Fruit fly (Drosophila melanogaster) whole organism, embryonic: ENCODE data around the gene OS9.
A peak's percentile ranks its signal among the peaks of the same experiment; 100 is the strongest.

Experiments
- Atf6 ChIP-seq: fragments of 200-800 bp; sonication (Bioruptor generic); IDR thresholded peaks from 2 replicates; pipeline ENCODE4 v1.3.6; 2022; ENCODE audit warnings: missing biosample characterization, missing genetic modification characterization
- CG10267 ChIP-seq: fragments of 200-800 bp; sonication (Bioruptor generic); optimal IDR thresholded peaks from 2 replicates; lab custom pipeline; 2018; ENCODE audit warnings: missing biosample characterization, mild to moderate bottlenecking, missing genetic modification characterization, moderate library complexity
- CG11504 ChIP-seq: fragments of 200-800 bp; sonication (Bioruptor generic); optimal IDR thresholded peaks from 3 replicates; lab custom pipeline; 2019; ENCODE audit warnings: missing biosample characterization, mild to moderate bottlenecking, missing genetic modification characterization, moderate library complexity
- CG12071 ChIP-seq: fragments of 200-800 bp; sonication (Bioruptor generic); optimal IDR thresholded peaks from 3 replicates; lab custom pipeline; 2018; ENCODE audit warnings: missing biosample characterization, mild to moderate bottlenecking, missing genetic modification characterization
- CG12219 ChIP-seq: fragments of 200-800 bp; sonication (Bioruptor generic); optimal IDR thresholded peaks from 3 replicates; lab custom pipeline; 2018; ENCODE audit warnings: missing biosample characterization, mild to moderate bottlenecking, missing genetic modification characterization
- CG14710 ChIP-seq: fragments of 200-800 bp; sonication (Bioruptor generic); optimal IDR thresholded peaks from 3 replicates; lab custom pipeline; 2019; ENCODE audit warnings: missing biosample characterization, mild to moderate bottlenecking, missing genetic modification characterization, moderate library complexity
- CG14860 ChIP-seq: fragments of 200-800 bp; sonication (Bioruptor generic); IDR thresholded peaks from 3 replicates; pipeline ENCODE4 v1.3.6; 2022; ENCODE audit warnings: missing biosample characterization, missing genetic modification characterization; ENCODE audit not compliant: partially characterized antibody
- CG2129 ChIP-seq: fragments of 200-800 bp; sonication (Bioruptor generic); IDR thresholded peaks from 2 replicates; pipeline ENCODE4 v1.3.6; 2022; ENCODE audit warnings: missing biosample characterization, missing genetic modification characterization; ENCODE audit not compliant: partially characterized antibody
- CG2199 ChIP-seq: fragments of 200-800 bp; sonication (Bioruptor generic); IDR thresholded peaks from 3 replicates; pipeline ENCODE4 v1.3.6; 2022; ENCODE audit warnings: missing biosample characterization, missing genetic modification characterization
- CG2889 ChIP-seq: fragments of 200-800 bp; sonication (Bioruptor generic); IDR thresholded peaks from 3 replicates; pipeline ENCODE4 v1.3.6; 2022; ENCODE audit warnings: missing biosample characterization, missing genetic modification characterization
- CG34224 ChIP-seq: fragments of 200-800 bp; sonication (Bioruptor generic); IDR thresholded peaks from 3 replicates; pipeline ENCODE4 v1.3.6; 2022; ENCODE audit warnings: missing biosample characterization, missing genetic modification characterization; ENCODE audit not compliant: partially characterized antibody
- CG34376 ChIP-seq: fragments of 200-800 bp; sonication (Bioruptor generic); optimal IDR thresholded peaks from 2 replicates; lab custom pipeline; 2018; ENCODE audit warnings: missing biosample characterization, mild to moderate bottlenecking, missing genetic modification characterization
- CG4328 ChIP-seq: fragments of 200-800 bp; sonication (Bioruptor generic); optimal IDR thresholded peaks from 3 replicates; lab custom pipeline; 2017; ENCODE audit warnings: missing biosample characterization, missing genetic modification reagents, missing genetic modification characterization
- CG5180 ChIP-seq: fragments of 200-800 bp; sonication (Bioruptor generic); optimal IDR thresholded peaks from 3 replicates; lab custom pipeline; 2017; ENCODE audit warnings: missing biosample characterization, missing genetic modification characterization, mild to moderate bottlenecking, moderate library complexity, missing genetic modification reagents
- CG6689 ChIP-seq: fragments of 200-800 bp; sonication (Bioruptor generic); IDR thresholded peaks from 2 replicates; pipeline ENCODE4 v1.3.6; 2022; ENCODE audit warnings: missing biosample characterization, missing genetic modification characterization
- CG9437 ChIP-seq: fragments of 200-800 bp; sonication (Bioruptor generic); optimal IDR thresholded peaks from 2 replicates; lab custom pipeline; 2018; ENCODE audit warnings: missing biosample characterization, mild to moderate bottlenecking, missing genetic modification characterization
- CG9797 ChIP-seq: fragments of 200-800 bp; sonication (Bioruptor generic); optimal IDR thresholded peaks from 3 replicates; lab custom pipeline; 2018; ENCODE audit warnings: missing biosample characterization, mild to moderate bottlenecking, missing genetic modification characterization
- CTCF ChIP-seq: fragments of 200-800 bp; sonication (Bioruptor generic); optimal IDR thresholded peaks from 2 replicates; lab custom pipeline; 2017; ENCODE audit warnings: missing biosample characterization, mild to moderate bottlenecking, missing genetic modification characterization, moderate library complexity
- CoRest ChIP-seq: fragments of 200-800 bp; sonication (Bioruptor generic); optimal IDR thresholded peaks from 3 replicates; lab custom pipeline; 2018; ENCODE audit warnings: missing biosample characterization, mild to moderate bottlenecking, missing genetic modification characterization, moderate library complexity
- Dp ChIP-seq: fragments of 200-800 bp; sonication (Bioruptor generic); optimal IDR thresholded peaks from 2 replicates; lab custom pipeline; 2018; ENCODE audit warnings: missing biosample characterization, mild to moderate bottlenecking, missing genetic modification characterization, moderate library complexity
- Fer2 ChIP-seq: fragments of 200-800 bp; sonication (Bioruptor generic); optimal IDR thresholded peaks from 2 replicates; lab custom pipeline; 2018; ENCODE audit warnings: missing biosample characterization, mild to moderate bottlenecking, missing genetic modification characterization, moderate library complexity
- HLH3B ChIP-seq: fragments of 200-800 bp; sonication (Bioruptor generic); IDR thresholded peaks from 2 replicates; pipeline ENCODE4 v1.3.6; 2022; ENCODE audit warnings: missing biosample characterization, missing genetic modification characterization
- HLH54F ChIP-seq: fragments of 200-800 bp; sonication (Bioruptor generic); optimal IDR thresholded peaks from 3 replicates; lab custom pipeline; 2016; ENCODE audit warnings: missing biosample characterization, missing genetic modification characterization
- Hmx ChIP-seq: fragments of 200-800 bp; sonication (Bioruptor generic); optimal IDR thresholded peaks from 2 replicates; lab custom pipeline; 2016; ENCODE audit warnings: missing biosample characterization, missing genetic modification characterization
- Hsf ChIP-seq: fragments of 200-800 bp; sonication (Bioruptor generic); optimal IDR thresholded peaks from 3 replicates; lab custom pipeline; 2016; ENCODE audit warnings: missing biosample characterization, missing genetic modification characterization
- Jarid2 ChIP-seq: fragments of 200-800 bp; sonication (Bioruptor generic); optimal IDR thresholded peaks from 3 replicates; lab custom pipeline; 2017; ENCODE audit warnings: mild to moderate bottlenecking, missing biosample characterization, missing genetic modification reagents, missing genetic modification characterization
- Med ChIP-seq: fragments of 200-800 bp; sonication (Bioruptor generic); peaks from one replicate; lab custom pipeline; 2016; ENCODE audit warnings: missing biosample characterization, missing genetic modification characterization, mild to moderate bottlenecking, inconsistent platforms, moderate library complexity
- NC2β ChIP-seq: fragments of 200-800 bp; sonication (Bioruptor generic); optimal IDR thresholded peaks from 2 replicates; lab custom pipeline; 2016; ENCODE audit warnings: missing biosample characterization, missing genetic modification characterization
- Stat92E ChIP-seq, 3 experiments: fragments of >200 bp in 2 of 3; fragments of 200-800 bp in 1 of 3; sonication (Bioruptor generic) in 1 of 3; optimal IDR thresholded peaks; 2 replicates each; lab custom pipeline; 2017 to 2019; ENCODE audit warnings: missing biosample characterization in 3 of 3, missing genetic modification characterization in 3 of 3, mild to moderate bottlenecking in 1 of 3, moderate library complexity in 1 of 3
- Trl ChIP-seq, 3 experiments: fragments of >200 bp in 2 of 3; fragments of 200-800 bp in 1 of 3; sonication (Bioruptor generic) in 1 of 3; optimal IDR thresholded peaks; 2 replicates in 1 of 3; 3 replicates in 2 of 3; lab custom pipeline; 2016 to 2017; ENCODE audit warnings: missing biosample characterization in 1 of 3, missing genetic modification characterization in 1 of 3
- ash1 ChIP-seq: fragments of 200-800 bp; sonication (Bioruptor generic); optimal IDR thresholded peaks from 2 replicates; lab custom pipeline; 2018; ENCODE audit warnings: missing biosample characterization, mild to moderate bottlenecking, missing genetic modification characterization
- bab2 ChIP-seq: fragments of 200-800 bp; sonication (Bioruptor generic); optimal IDR thresholded peaks from 2 replicates; lab custom pipeline; 2016; ENCODE audit warnings: missing biosample characterization, missing genetic modification characterization
- bigmax ChIP-seq: fragments of 200-800 bp; sonication (Bioruptor generic); optimal IDR thresholded peaks from 2 replicates; lab custom pipeline; 2018; ENCODE audit warnings: missing biosample characterization, mild to moderate bottlenecking, missing genetic modification characterization
- crol ChIP-seq: fragments of 200-800 bp; sonication (Bioruptor generic); IDR thresholded peaks from 2 replicates; pipeline ENCODE4 v1.3.6; 2022; ENCODE audit warnings: missing biosample characterization, missing genetic modification characterization
- da ChIP-seq: fragments of 200-800 bp; sonication (Bioruptor generic); optimal IDR thresholded peaks from 2 replicates; lab custom pipeline; 2016; ENCODE audit warnings: missing biosample characterization, missing genetic modification characterization
- dmrt99B ChIP-seq: fragments of 200-800 bp; sonication (Bioruptor generic); optimal IDR thresholded peaks from 2 replicates; lab custom pipeline; 2018; ENCODE audit warnings: missing biosample characterization, mild to moderate bottlenecking, missing genetic modification characterization, moderate library complexity
- eyg ChIP-seq: fragments of 200-800 bp; sonication (Bioruptor generic); optimal IDR thresholded peaks from 3 replicates; lab custom pipeline; 2016; ENCODE audit warnings: missing biosample characterization, missing genetic modification characterization
- gcm ChIP-seq: fragments of 200-800 bp; sonication (Bioruptor generic); optimal IDR thresholded peaks from 2 replicates; lab custom pipeline; 2019; ENCODE audit warnings: missing biosample characterization, mild to moderate bottlenecking, missing genetic modification characterization, moderate library complexity
- gt ChIP-seq: fragments of 200-800 bp; sonication (Bioruptor generic); IDR thresholded peaks from 2 replicates; pipeline ENCODE4 v1.3.6; 2022; ENCODE audit warnings: missing biosample characterization, missing genetic modification characterization
- insv ChIP-seq, 2 experiments: fragments of 200-800 bp; sonication (Bioruptor generic); optimal IDR thresholded peaks; 3 replicates each; lab custom pipeline; 2016 to 2018; ENCODE audit warnings: missing biosample characterization in 2 of 2, missing genetic modification characterization in 2 of 2
- nom ChIP-seq: fragments of 200-800 bp; sonication (Bioruptor generic); optimal IDR thresholded peaks from 2 replicates; lab custom pipeline; 2017; ENCODE audit warnings: missing biosample characterization, missing genetic modification characterization, mild to moderate bottlenecking, moderate library complexity, missing genetic modification reagents
- odd ChIP-seq: fragments of 200-800 bp; sonication (Bioruptor generic); optimal IDR thresholded peaks from 2 replicates; lab custom pipeline; 2017; ENCODE audit warnings: missing biosample characterization, mild to moderate bottlenecking, missing genetic modification characterization
- pho ChIP-seq: fragments of 200-800 bp; sonication (Bioruptor generic); optimal IDR thresholded peaks from 2 replicates; lab custom pipeline; 2016; ENCODE audit warnings: missing biosample characterization, missing genetic modification characterization
- pum ChIP-seq: fragments of 200-800 bp; sonication (Bioruptor generic); optimal IDR thresholded peaks from 2 replicates; lab custom pipeline; 2016; ENCODE audit warnings: missing biosample characterization, missing genetic modification characterization
- seq ChIP-seq: fragments of 200-800 bp; sonication (Bioruptor generic); IDR thresholded peaks from 2 replicates; pipeline ENCODE4 v1.3.6; 2022; ENCODE audit warnings: missing biosample characterization, missing genetic modification characterization
- slp2 ChIP-seq: fragments of 200-800 bp; sonication (Bioruptor generic); optimal IDR thresholded peaks from 2 replicates; lab custom pipeline; 2016; ENCODE audit warnings: missing biosample characterization, missing genetic modification characterization
- stwl ChIP-seq: fragments of 200-800 bp; sonication (Bioruptor generic); optimal IDR thresholded peaks from 3 replicates; lab custom pipeline; 2018; ENCODE audit warnings: missing biosample characterization, mild to moderate bottlenecking, missing genetic modification characterization, moderate library complexity
- trh ChIP-seq: fragments of 200-800 bp; sonication (Bioruptor generic); optimal IDR thresholded peaks from 2 replicates; lab custom pipeline; 2016; ENCODE audit warnings: missing biosample characterization, missing genetic modification characterization
- usp ChIP-seq: fragments of >200 bp; optimal IDR thresholded peaks from 2 replicates; lab custom pipeline; 2017; ENCODE audit warnings: missing biosample characterization, missing genetic modification characterization
- zen2 ChIP-seq: fragments of 200-800 bp; sonication (Bioruptor generic); IDR thresholded peaks from 3 replicates; pipeline ENCODE4 v1.3.6; 2022; ENCODE audit warnings: missing biosample characterization, missing genetic modification characterization; ENCODE audit not compliant: partially characterized antibody

Gene OS9

dm6 chr2L:19937804-19938461, 28.4 kb downstream of the OS9 start (continued):
- TF ChIP-seq Dp (GFP tag; lab: Kevin White, UChicago) (no peak), insv (GFP tag; optimal IDR thresholded peaks at IDR 0.05; lab: Kevin White, UChicago) (no peak), eyg (GFP tag; lab: Kevin White, UChicago) (no peak), CoRest (tag; lab: Kevin White, UChicago) (no peak), CG12071 (GFP tag; lab: Kevin White, UChicago) (peak; percentile 24), CG14710 (tag; lab: Kevin White, UChicago) (peak; percentile 10), Med (GFP tag; lab: Kevin White, UChicago) (peak; percentile 2), Fer2 (tag; lab: Kevin White, UChicago) (no peak), dmrt99B (no peak), usp (GFP tag; lab: Kevin White, UChicago) (no peak), pho (GFP tag; lab: Kevin White, UChicago) (no peak), gt (no peak), trh (GFP tag; lab: Kevin White, UChicago) (no peak), Trl (optimal IDR thresholded peaks at IDR 0.05; lab: Kevin White, UChicago) (no peak), Trl (GFP tag; optimal IDR thresholded peaks at IDR 0.05; lab: Kevin White, UChicago) (no peak), zen2 (GFP tag; lab: Robert Waterston, UW) (no peak), CG11504 (tag; lab: Kevin White, UChicago) (no peak), CTCF (GFP tag; lab: Kevin White, UChicago) (no peak), CG9797 (no peak), CG4328 (GFP tag; lab: Kevin White, UChicago) (no peak), gcm (GFP tag; lab: Kevin White, UChicago) (peak; percentile 32), CG6689 (GFP tag; lab: Robert Waterston, UW) (no peak), CG34376 (GFP tag; lab: Kevin White, UChicago) (no peak), CG5180 (GFP tag; lab: Kevin White, UChicago) (no peak), slp2 (GFP tag; lab: Kevin White, UChicago) (no peak), Hmx (GFP tag; lab: Kevin White, UChicago) (no peak), bigmax (no peak), CG9437 (no peak), CG2889 (GFP tag; lab: Robert Waterston, UW) (no peak), CG2129 (GFP tag; lab: Robert Waterston, UW) (no peak), da (GFP tag; lab: Kevin White, UChicago) (no peak), nom (no peak), odd (GFP tag; lab: Kevin White, UChicago) (no peak), seq (GFP tag; lab: Robert Waterston, UW) (no peak), Stat92E (GFP tag; optimal IDR thresholded peaks at IDR 0.05; lab: Kevin White, UChicago) (no peak), pum (GFP tag; lab: Kevin White, UChicago) (no peak), CG10267 (tag; lab: Kevin White, UChicago) (no peak), Atf6 (GFP tag; lab: Robert Waterston, UW) (no peak), crol (no peak), Jarid2 (GFP tag; lab: Kevin White, UChicago) (no peak), stwl (tag; lab: Kevin White, UChicago) (no peak), HLH54F (no peak), CG2199 (no peak), Hsf (no peak), ash1 (no peak), bab2 (GFP tag; lab: Kevin White, UChicago) (no peak), CG14860 (no peak), CG34224 (GFP tag; lab: Robert Waterston, UW) (no peak), HLH3B (GFP tag; lab: Robert Waterston, UW) (0 out of 2 replicates have a peak, but pooled peaks have one; percentile 9), CG12219 (GFP tag; lab: Kevin White, UChicago) (no peak), NC2β (GFP tag; lab: Kevin White, UChicago) (no peak)
